Worm (Caenorhabditis elegans) whole organism, L2 larva: Measurements from ENCODE around the gene npax-4.

Source experiments
- C34F6.9 ChIP-seq: fragments of 150-350 bp; optimal IDR thresholded peaks from 2 replicates; lab custom pipeline; 2014; ENCODE audit warnings: missing biosample characterization, missing genetic modification characterization
- F13H6.1 ChIP-seq: sonication (generic microtip); optimal IDR thresholded peaks from 2 replicates; lab custom pipeline; 2016; ENCODE audit warnings: missing genetic modification characterization, missing compliant biosample characterization
- R02D3.7 ChIP-seq: fragments of 150-350 bp; optimal IDR thresholded peaks from 2 replicates; lab custom pipeline; 2014; ENCODE audit warnings: missing biosample characterization, missing genetic modification characterization
- Y55F3AM.14 ChIP-seq: fragments of 200-800 bp; sonication (Bioruptor generic); optimal IDR thresholded peaks from 2 replicates; lab custom pipeline; 2018; ENCODE audit warnings: mild to moderate bottlenecking, missing genetic modification characterization, missing compliant biosample characterization
- ZK546.5 ChIP-seq: sonication (generic microtip); optimal IDR thresholded peaks from 2 replicates; lab custom pipeline; 2017; ENCODE audit warnings: missing biosample characterization, missing genetic modification characterization
- blmp-1 ChIP-seq: sonication (generic microtip); optimal IDR thresholded peaks from 2 replicates; lab custom pipeline; 2017; ENCODE audit warnings: missing genetic modification characterization, mild to moderate bottlenecking, missing compliant biosample characterization, antibody characterized with exemption, moderate library complexity; ENCODE audit not compliant: insufficient read depth
- crh-2 ChIP-seq: sonication (generic microtip); optimal IDR thresholded peaks from 2 replicates; lab custom pipeline; 2017; ENCODE audit warnings: missing biosample characterization, missing genetic modification characterization
- dmd-4 ChIP-seq: sonication (generic microtip); optimal IDR thresholded peaks from 2 replicates; lab custom pipeline; 2017; ENCODE audit warnings: missing biosample characterization, missing genetic modification characterization
- egl-27 ChIP-seq: sonication (generic microtip); optimal IDR thresholded peaks from 3 replicates; lab custom pipeline; 2017; ENCODE audit warnings: missing biosample characterization, missing genetic modification reagents, missing genetic modification characterization
- elt-3 ChIP-seq: sonication (generic microtip); optimal IDR thresholded peaks from 2 replicates; lab custom pipeline; 2017; ENCODE audit warnings: missing biosample characterization, missing genetic modification characterization
- fos-1 ChIP-seq: fragments of 150-350 bp; optimal IDR thresholded peaks from 2 replicates; lab custom pipeline; 2014; ENCODE audit warnings: missing biosample characterization, missing genetic modification characterization
- gmeb-1 ChIP-seq: fragments of 150-350 bp; optimal IDR thresholded peaks from 2 replicates; lab custom pipeline; 2014; ENCODE audit warnings: missing biosample characterization, missing genetic modification characterization
- lin-11 ChIP-seq: fragments of 150-350 bp; sonication (generic microtip); optimal IDR thresholded peaks from 2 replicates; lab custom pipeline; 2014; ENCODE audit warnings: missing biosample characterization, missing genetic modification characterization, inconsistent platforms, mixed read lengths
- lin-13 ChIP-seq: fragments of 150-350 bp; optimal IDR thresholded peaks from 2 replicates; lab custom pipeline; 2014; ENCODE audit warnings: missing biosample characterization, missing genetic modification reagents, missing genetic modification characterization
- lin-39 ChIP-seq: fragments of 150-350 bp; optimal IDR thresholded peaks from 2 replicates; lab custom pipeline; 2014; ENCODE audit warnings: missing biosample characterization, missing genetic modification reagents, missing genetic modification characterization
- lsy-2 ChIP-seq, 2 experiments: fragments of 150-350 bp in 1 of 2; sonication (generic microtip) in 1 of 2; optimal IDR thresholded peaks; 2 replicates each; lab custom pipeline; 2014 to 2017; ENCODE audit warnings: missing biosample characterization in 2 of 2, missing genetic modification characterization in 2 of 2
- mab-5 ChIP-seq: fragments of 150-350 bp; optimal IDR thresholded peaks from 2 replicates; lab custom pipeline; 2014; ENCODE audit warnings: missing biosample characterization, missing genetic modification characterization
- mdl-1 ChIP-seq, 2 experiments: fragments of 150-350 bp in 1 of 2; sonication (generic microtip) in 1 of 2; optimal IDR thresholded peaks; 2 replicates each; lab custom pipeline; 2017; ENCODE audit warnings: missing biosample characterization in 2 of 2, missing genetic modification characterization in 2 of 2
- nhr-10 ChIP-seq: sonication (generic microtip); optimal IDR thresholded peaks from 2 replicates; lab custom pipeline; 2017; ENCODE audit warnings: missing biosample characterization, missing genetic modification characterization
- nhr-11 ChIP-seq: fragments of 150-350 bp; optimal IDR thresholded peaks from 2 replicates; lab custom pipeline; 2014; ENCODE audit warnings: missing biosample characterization, missing genetic modification characterization
- nhr-12 ChIP-seq: fragments of 150-350 bp; optimal IDR thresholded peaks from 2 replicates; lab custom pipeline; 2014; ENCODE audit warnings: missing biosample characterization, missing genetic modification characterization
- nhr-129 ChIP-seq: fragments of 150-350 bp; optimal IDR thresholded peaks from 2 replicates; lab custom pipeline; 2014; ENCODE audit warnings: missing biosample characterization, missing genetic modification characterization
- nhr-23 ChIP-seq: fragments of 150-350 bp; optimal IDR thresholded peaks from 2 replicates; lab custom pipeline; 2014; ENCODE audit warnings: missing biosample characterization, missing genetic modification reagents, missing genetic modification characterization
- nhr-237 ChIP-seq: fragments of 150-350 bp; optimal IDR thresholded peaks from 2 replicates; lab custom pipeline; 2014; ENCODE audit warnings: missing biosample characterization, missing genetic modification characterization
- nhr-25 ChIP-seq: fragments of 150-350 bp; sonication (generic microtip); optimal IDR thresholded peaks from 3 replicates; lab custom pipeline; 2014; ENCODE audit warnings: missing biosample characterization, missing genetic modification characterization
- nhr-6 ChIP-seq: fragments of 150-350 bp; optimal IDR thresholded peaks from 2 replicates; lab custom pipeline; 2014; ENCODE audit warnings: missing biosample characterization, missing genetic modification characterization
- nhr-77 ChIP-seq: fragments of 150-350 bp; optimal IDR thresholded peaks from 2 replicates; lab custom pipeline; 2014; ENCODE audit warnings: missing biosample characterization, missing genetic modification characterization
- peb-1 ChIP-seq: fragments of 150-350 bp; optimal IDR thresholded peaks from 2 replicates; lab custom pipeline; 2014; ENCODE audit warnings: missing biosample characterization, missing genetic modification characterization
- sma-3 ChIP-seq: sonication (generic microtip); optimal IDR thresholded peaks from 2 replicates; lab custom pipeline; 2016; ENCODE audit warnings: missing genetic modification reagents, missing genetic modification characterization, missing compliant biosample characterization
- unc-39 ChIP-seq: fragments of 150-350 bp; optimal IDR thresholded peaks from 2 replicates; lab custom pipeline; 2014; ENCODE audit warnings: missing biosample characterization, missing genetic modification characterization
- unc-55 ChIP-seq: fragments of 150-350 bp; sonication (generic microtip); optimal IDR thresholded peaks from 3 replicates; lab custom pipeline; 2014; ENCODE audit warnings: missing biosample characterization, missing genetic modification reagents, missing genetic modification characterization
- ztf-1 ChIP-seq: fragments of 200-800 bp; sonication (Bioruptor generic); conservative IDR thresholded peaks from 2 replicates; pipeline ENCODE4 v1.3.6; 2022; ENCODE audit warnings: missing genetic modification characterization, missing compliant biosample characterization

Gene npax-4

DNA sequence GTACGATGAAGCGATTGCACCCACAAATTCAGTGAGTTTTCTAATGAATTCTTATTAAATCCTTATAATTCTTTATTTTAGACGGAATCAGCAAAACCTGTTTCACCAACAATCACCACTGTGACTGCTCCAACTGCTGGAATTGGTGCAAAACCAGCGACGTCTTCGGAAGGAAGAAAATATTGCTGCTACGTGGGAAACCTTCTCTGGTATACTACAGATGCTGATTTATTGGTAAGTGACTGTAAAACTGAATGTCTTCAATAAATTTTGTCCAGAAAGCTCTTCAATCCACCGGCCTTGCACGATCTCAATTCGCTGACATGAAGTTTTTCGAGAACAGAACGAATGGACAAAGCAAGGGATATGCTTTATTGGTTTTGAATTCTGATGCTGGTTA is 46.8 kb upstream of the npax-4 start:
- TF ChIP-seq lin-13 (GFP tag; lab: Kevin White, UChicago) = no peak

DNA sequence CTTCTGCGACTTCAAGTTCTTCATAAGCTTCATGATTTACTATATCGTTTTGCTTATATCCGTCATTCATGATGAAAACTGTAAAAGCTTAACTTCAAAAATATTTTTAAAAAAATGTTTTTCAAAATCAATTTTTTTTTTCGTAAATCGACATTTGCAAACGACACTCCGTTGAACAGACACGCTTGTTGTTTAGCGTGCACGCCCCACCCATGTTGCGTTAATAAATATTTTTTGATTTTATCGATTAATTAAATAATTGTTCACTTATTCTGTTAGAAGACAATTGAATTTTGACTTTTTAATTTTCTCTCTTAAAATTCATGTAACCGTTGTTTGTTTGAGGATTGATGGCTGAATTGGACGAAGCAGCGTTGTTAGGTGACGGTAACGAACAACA is 46.3 kb upstream of the npax-4 start, which contains the start of the genes D1046.2 and cfim-2:
D1046.2 (minus strand) TSS at position 78 of the 400 bp plus-strand sequence.
cfim-2 (plus strand) TSS at position 335 of the 400 bp plus-strand sequence.
- TF ChIP-seq gmeb-1 (tag; lab: Kevin White, UChicago) (peak; percentile 42), unc-55 (GFP tag; lab: Kevin White, UChicago) (peak; percentile 52), peb-1 (tag; lab: Kevin White, UChicago) (no peak), C34F6.9 (peak; percentile 45), lsy-2 (tag; optimal IDR thresholded peaks at IDR 0.05; lab: Kevin White, UChicago) (peak in 1 of 2 experiments; percentile 51)

DNA sequence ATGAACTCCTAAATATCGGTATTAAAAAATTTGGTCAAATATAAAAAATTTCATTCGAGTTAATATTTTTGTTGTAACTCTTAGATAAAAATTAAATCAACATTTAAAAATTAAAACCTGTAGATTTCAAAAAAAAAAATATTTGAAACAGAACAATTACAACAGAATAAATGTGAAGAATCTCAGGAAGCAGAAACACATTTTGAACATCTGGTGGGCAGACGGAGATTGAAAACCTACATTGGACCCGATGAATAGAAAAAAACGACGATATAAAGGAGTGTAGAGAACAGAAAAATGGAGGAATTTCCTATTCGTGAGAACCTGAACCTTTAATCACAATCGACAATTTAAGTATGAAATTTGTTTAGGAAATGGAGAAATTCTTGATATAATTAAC is 44.4 kb upstream of the npax-4 start:
- no peak for TF ChIP-seq nhr-77
- no peak for TF ChIP-seq lin-11 (tag; lab: Kevin White, UChicago)
- TF ChIP-seq nhr-10 = no peak
- no peak for TF ChIP-seq mab-5 (tag; lab: Kevin White, UChicago)
- TF ChIP-seq nhr-23 (tag; lab: Kevin White, UChicago) = no peak
- no peak for TF ChIP-seq Y55F3AM.14
- no peak for TF ChIP-seq ZK546.5 (tag; lab: Kevin White, UChicago)
- no peak for TF ChIP-seq mdl-1 (tag; optimal IDR thresholded peaks at IDR 0.05; lab: Kevin White, UChicago)
- TF ChIP-seq R02D3.7 (tag; lab: Kevin White, UChicago) = no peak
- TF ChIP-seq lin-39 (tag; lab: Kevin White, UChicago) = no peak
- TF ChIP-seq lin-13 (GFP tag; lab: Kevin White, UChicago) = no peak
- TF ChIP-seq nhr-11 (tag; lab: Kevin White, UChicago) = no peak
- no peak for TF ChIP-seq dmd-4 (tag; lab: Kevin White, UChicago)
- no peak for TF ChIP-seq sma-3 (GFP tag; lab: Kevin White, UChicago)

DNA sequence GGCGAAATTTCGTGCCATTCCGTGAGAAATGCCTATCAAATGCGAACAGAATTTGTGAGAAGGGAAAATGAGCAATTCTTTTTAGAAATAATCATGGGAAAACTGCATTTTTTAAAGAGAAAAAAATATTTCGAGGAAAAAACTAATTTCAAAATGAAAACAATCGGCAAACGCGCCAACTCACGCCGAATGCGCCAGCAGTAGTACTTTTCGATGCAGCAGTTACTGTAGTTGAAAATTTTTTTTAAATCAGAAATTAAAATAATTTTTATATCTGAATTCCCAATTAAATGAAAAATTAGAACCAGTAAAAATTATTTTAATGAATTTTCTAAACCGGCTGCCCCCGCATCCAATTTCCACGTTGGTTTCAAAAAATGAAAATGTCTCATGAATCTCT is 43.7 kb upstream of the npax-4 start:
- TF ChIP-seq nhr-12 (tag; lab: Kevin White, UChicago) = no peak
- no peak for TF ChIP-seq mdl-1 (tag; optimal IDR thresholded peaks at IDR 0.05; lab: Kevin White, UChicago)
- TF ChIP-seq elt-3 = no peak
- TF ChIP-seq nhr-237 (tag; lab: Kevin White, UChicago) = no peak
- no peak for TF ChIP-seq mab-5 (tag; lab: Kevin White, UChicago)
- TF ChIP-seq egl-27 = no peak
- TF ChIP-seq gmeb-1 (tag; lab: Kevin White, UChicago) = no peak
- TF ChIP-seq unc-55 (GFP tag; lab: Kevin White, UChicago) = no peak
- TF ChIP-seq unc-39 (tag; lab: Kevin White, UChicago) = no peak
- no peak for TF ChIP-seq lin-13 (GFP tag; lab: Kevin White, UChicago)
- no peak for TF ChIP-seq nhr-23 (tag; lab: Kevin White, UChicago)
- no peak for TF ChIP-seq nhr-77
- no peak for TF ChIP-seq nhr-129 (tag; lab: Kevin White, UChicago)
- TF ChIP-seq ztf-1 (GFP tag; lab: Robert Waterston, UW) = no peak
- no peak for TF ChIP-seq lin-11 (tag; lab: Kevin White, UChicago)

DNA sequence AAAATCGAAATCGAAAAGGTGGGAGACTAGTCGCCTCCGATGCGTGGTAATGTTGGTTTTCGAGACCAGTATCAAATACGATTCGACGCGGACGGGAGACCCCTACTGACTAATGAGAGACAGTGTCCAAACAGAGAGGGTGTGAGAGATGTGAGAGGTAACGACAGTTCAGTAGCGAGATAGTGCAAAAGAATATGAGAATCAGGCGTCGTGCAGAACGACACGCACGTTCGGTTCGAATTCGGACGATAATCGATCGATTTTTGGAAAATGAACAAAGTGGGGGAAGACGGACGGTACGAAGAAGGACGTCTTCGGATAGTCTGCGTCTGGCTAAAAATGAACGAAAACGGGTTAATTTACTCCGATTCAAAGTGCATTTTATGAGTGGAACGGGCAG is 42.2 kb upstream of the npax-4 start, which contains the start of gene D1046.16:
D1046.16 (plus strand) TSS at position 195 of the 400 bp plus-strand sequence.
- TF ChIP-seq F13H6.1 (tag; lab: Kevin White, UChicago) (peak; percentile 55), lin-39 (tag; lab: Kevin White, UChicago) (no peak), fos-1 (peak; percentile 56), lin-13 (GFP tag; lab: Kevin White, UChicago) (no peak), lsy-2 (tag; optimal IDR thresholded peaks at IDR 0.05; lab: Kevin White, UChicago) (peak in 1 of 2 experiments; percentile 0), nhr-129 (tag; lab: Kevin White, UChicago) (peak; percentile 70), egl-27 (peak; percentile 7), nhr-237 (tag; lab: Kevin White, UChicago) (no peak), nhr-6 (no peak), nhr-11 (tag; lab: Kevin White, UChicago) (no peak), blmp-1 (tag; lab: Kevin White, UChicago) (peak; percentile 43), nhr-25 (peak; percentile 65), sma-3 (GFP tag; lab: Kevin White, UChicago) (peak; percentile 44), dmd-4 (tag; lab: Kevin White, UChicago) (no peak), crh-2 (tag; lab: Kevin White, UChicago) (peak; percentile 41)
